Worm (Caenorhabditis elegans) whole organism, L1 larva: Measurements from ENCODE around the gene zak-1.

Source experiments
- C16A3.4 ChIP-seq: fragments of 150-350 bp; optimal IDR thresholded peaks from 2 replicates; lab custom pipeline; 2014; ENCODE audit warnings: missing biosample characterization, missing genetic modification characterization
- C34B4.2 ChIP-seq: sonication (generic microtip); optimal IDR thresholded peaks from 2 replicates; lab custom pipeline; 2017; ENCODE audit warnings: mild to moderate bottlenecking, missing genetic modification characterization, missing compliant biosample characterization
- F16B12.6 ChIP-seq: fragments of 150-350 bp; optimal IDR thresholded peaks from 2 replicates; lab custom pipeline; 2014; ENCODE audit warnings: missing biosample characterization, missing genetic modification characterization
- Y116A8C.19 ChIP-seq: sonication (generic microtip); optimal IDR thresholded peaks from 2 replicates; lab custom pipeline; 2016; ENCODE audit warnings: missing compliant biosample characterization, missing genetic modification characterization, borderline replicate concordance
- blmp-1 ChIP-seq: fragments of 150-350 bp; optimal IDR thresholded peaks from 2 replicates; lab custom pipeline; 2014; ENCODE audit warnings: missing biosample characterization, missing genetic modification characterization
- ceh-63 ChIP-seq: fragments of 200-800 bp; sonication (Bioruptor generic); optimal IDR thresholded peaks from 2 replicates; lab custom pipeline; 2018; ENCODE audit warnings: mild to moderate bottlenecking, missing genetic modification characterization, missing compliant biosample characterization
- ceh-8 ChIP-seq: fragments of 200-800 bp; sonication (Bioruptor generic); optimal IDR thresholded peaks from 2 replicates; lab custom pipeline; 2018; ENCODE audit warnings: mild to moderate bottlenecking, missing genetic modification characterization, moderate library complexity, missing compliant biosample characterization
- ceh-88 ChIP-seq: fragments of 200-800 bp; sonication (Bioruptor generic); IDR thresholded peaks from 2 replicates; pipeline ENCODE4 v1.3.6; 2022; ENCODE audit warnings: missing genetic modification characterization, missing compliant biosample characterization
- ceh-90 ChIP-seq: sonication (generic microtip); optimal IDR thresholded peaks from 2 replicates; lab custom pipeline; 2016; ENCODE audit warnings: missing genetic modification characterization, missing compliant biosample characterization
- ces-1 ChIP-seq: fragments of 150-350 bp; optimal IDR thresholded peaks from 2 replicates; lab custom pipeline; 2014; ENCODE audit warnings: missing biosample characterization, missing genetic modification reagents, missing genetic modification characterization
- dpl-1 ChIP-seq, 3 experiments: fragments of 150-350 bp in 2 of 3; sonication (generic microtip) in 1 of 3; optimal IDR thresholded peaks; 2 replicates each; lab custom pipeline; 2014 to 2017; ENCODE audit warnings: missing biosample characterization in 3 of 3, missing genetic modification characterization in 3 of 3, missing genetic modification reagents in 3 of 3
- efl-1 ChIP-seq, 4 experiments: fragments of 150-350 bp; optimal IDR thresholded peaks in 3 of 4; peaks in 1 of 4; 1 replicate in 1 of 4; 2 replicates in 3 of 4; lab custom pipeline; 2014; ENCODE audit warnings: missing biosample characterization in 2 of 4, missing genetic modification characterization in 2 of 4, missing genetic modification reagents in 2 of 4
- egl-27 ChIP-seq, 2 experiments: fragments of 150-350 bp in 1 of 2; sonication (generic microtip); optimal IDR thresholded peaks; 3 replicates each; lab custom pipeline; 2017 to 2018; ENCODE audit warnings: missing biosample characterization in 2 of 2, missing genetic modification characterization in 2 of 2, missing genetic modification reagents in 2 of 2
- fkh-10 ChIP-seq: sonication (generic microtip); optimal IDR thresholded peaks from 2 replicates; lab custom pipeline; 2017; ENCODE audit warnings: missing biosample characterization, missing genetic modification reagents, missing genetic modification characterization
- fkh-4 ChIP-seq: sonication (generic microtip); optimal IDR thresholded peaks from 2 replicates; lab custom pipeline; 2016; ENCODE audit warnings: missing compliant biosample characterization, missing genetic modification characterization, borderline replicate concordance
- fos-1 ChIP-seq: fragments of 150-350 bp; optimal IDR thresholded peaks from 2 replicates; lab custom pipeline; 2014; ENCODE audit warnings: missing biosample characterization, missing genetic modification characterization
- hlh-17 ChIP-seq: fragments of 200-800 bp; sonication (Bioruptor generic); optimal IDR thresholded peaks from 2 replicates; lab custom pipeline; 2018; ENCODE audit warnings: missing genetic modification characterization, mild to moderate bottlenecking, missing compliant biosample characterization, moderate library complexity, borderline replicate concordance
- jun-1 ChIP-seq: fragments of 150-350 bp; optimal IDR thresholded peaks from 2 replicates; lab custom pipeline; 2014; ENCODE audit warnings: missing biosample characterization, missing genetic modification reagents, missing genetic modification characterization
- lin-13 ChIP-seq: fragments of 150-350 bp; optimal IDR thresholded peaks from 2 replicates; lab custom pipeline; 2014; ENCODE audit warnings: missing biosample characterization, missing genetic modification reagents, missing genetic modification characterization
- lin-14 ChIP-seq: fragments of 200-800 bp; sonication (Bioruptor generic); optimal IDR thresholded peaks from 2 replicates; lab custom pipeline; 2018; ENCODE audit warnings: mild to moderate bottlenecking, missing genetic modification characterization, moderate library complexity, missing compliant biosample characterization
- lin-15B ChIP-seq: fragments of 150-350 bp; sonication (generic microtip); optimal IDR thresholded peaks from 3 replicates; lab custom pipeline; 2014; ENCODE audit warnings: missing biosample characterization, missing genetic modification characterization
- lsy-2 ChIP-seq, 2 experiments: fragments of 150-350 bp; optimal IDR thresholded peaks; 2 replicates each; lab custom pipeline; 2014; ENCODE audit warnings: missing biosample characterization in 2 of 2, missing genetic modification characterization in 2 of 2
- mep-1 ChIP-seq: fragments of 150-350 bp; optimal IDR thresholded peaks from 2 replicates; lab custom pipeline; 2014; ENCODE audit warnings: missing biosample characterization, missing genetic modification characterization
- nhr-11 ChIP-seq: fragments of 150-350 bp; optimal IDR thresholded peaks from 2 replicates; lab custom pipeline; 2014; ENCODE audit warnings: missing biosample characterization, missing genetic modification characterization
- nhr-12 ChIP-seq: sonication (generic microtip); optimal IDR thresholded peaks from 2 replicates; lab custom pipeline; 2017; ENCODE audit warnings: missing biosample characterization, missing genetic modification characterization
- nhr-20 ChIP-seq: sonication (generic microtip); optimal IDR thresholded peaks from 2 replicates; lab custom pipeline; 2016; ENCODE audit warnings: mild to moderate bottlenecking, missing genetic modification characterization, missing compliant biosample characterization
- nhr-237 ChIP-seq: fragments of 150-350 bp; optimal IDR thresholded peaks from 2 replicates; lab custom pipeline; 2014; ENCODE audit warnings: missing biosample characterization, missing genetic modification characterization
- nhr-28 ChIP-seq: fragments of 150-350 bp; optimal IDR thresholded peaks from 2 replicates; lab custom pipeline; 2014; ENCODE audit warnings: missing biosample characterization, missing genetic modification characterization
- nhr-71 ChIP-seq: sonication (generic microtip); optimal IDR thresholded peaks from 2 replicates; lab custom pipeline; 2016; ENCODE audit warnings: mild to moderate bottlenecking, missing genetic modification characterization, moderate library complexity, missing compliant biosample characterization
- nhr-85 ChIP-seq: sonication (generic microtip); peaks from one replicate; lab custom pipeline; 2016; ENCODE audit warnings: missing genetic modification characterization, inconsistent platforms, missing compliant biosample characterization
- nhr-90 ChIP-seq: sonication (generic microtip); optimal IDR thresholded peaks from 2 replicates; lab custom pipeline; 2016; ENCODE audit warnings: mild to moderate bottlenecking, missing genetic modification characterization, missing compliant biosample characterization; ENCODE audit not compliant: poor library complexity
- pag-3 ChIP-seq: sonication (generic microtip); optimal IDR thresholded peaks from 2 replicates; lab custom pipeline; 2017; ENCODE audit warnings: missing genetic modification characterization, mild to moderate bottlenecking, missing compliant biosample characterization, antibody characterized with exemption, borderline replicate concordance; ENCODE audit not compliant: insufficient read depth
- pqm-1 ChIP-seq: sonication (generic microtip); optimal IDR thresholded peaks from 3 replicates; lab custom pipeline; 2017; ENCODE audit warnings: missing biosample characterization, missing genetic modification characterization
- rnt-1 ChIP-seq: sonication (generic microtip); optimal IDR thresholded peaks from 2 replicates; lab custom pipeline; 2016; ENCODE audit warnings: mild to moderate bottlenecking, missing genetic modification characterization, moderate library complexity, missing compliant biosample characterization
- skn-1 ChIP-seq: fragments of 150-350 bp; optimal IDR thresholded peaks from 2 replicates; lab custom pipeline; 2014; ENCODE audit warnings: missing biosample characterization, missing genetic modification characterization
- snpc-4 ChIP-seq: fragments of 150-350 bp; optimal IDR thresholded peaks from 2 replicates; lab custom pipeline; 2014; ENCODE audit warnings: missing biosample characterization, missing genetic modification characterization
- sox-4 ChIP-seq: sonication (generic microtip); optimal IDR thresholded peaks from 2 replicates; lab custom pipeline; 2016; ENCODE audit warnings: missing genetic modification characterization, missing compliant biosample characterization
- tlp-1 ChIP-seq: fragments of 150-350 bp; optimal IDR thresholded peaks from 2 replicates; lab custom pipeline; 2014; ENCODE audit warnings: missing biosample characterization, missing genetic modification characterization
- unc-130 ChIP-seq: fragments of 150-350 bp; optimal IDR thresholded peaks from 2 replicates; lab custom pipeline; 2017; ENCODE audit warnings: missing biosample characterization, missing genetic modification characterization, inconsistent platforms
- unc-30 ChIP-seq: sonication (generic microtip); optimal IDR thresholded peaks from 2 replicates; lab custom pipeline; 2017; ENCODE audit warnings: missing biosample characterization, missing genetic modification characterization
- unc-62 ChIP-seq: fragments of 150-350 bp; optimal IDR thresholded peaks from 2 replicates; lab custom pipeline; 2014; ENCODE audit warnings: missing biosample characterization, missing genetic modification reagents, missing genetic modification characterization
- unc-86 ChIP-seq: sonication (generic microtip); optimal IDR thresholded peaks from 2 replicates; lab custom pipeline; 2016; ENCODE audit warnings: missing genetic modification characterization, missing compliant biosample characterization
- unc-98 ChIP-seq: fragments of 200-800 bp; sonication (Bioruptor generic); IDR thresholded peaks from 2 replicates; pipeline ENCODE4 v1.3.6; 2022; ENCODE audit warnings: missing genetic modification characterization, missing compliant biosample characterization
- vab-15 ChIP-seq: sonication (generic microtip); optimal IDR thresholded peaks from 2 replicates; lab custom pipeline; 2017; ENCODE audit warnings: missing genotype, mild to moderate bottlenecking, missing genetic modification characterization, missing compliant biosample characterization
- zag-1 ChIP-seq: fragments of 150-350 bp; optimal IDR thresholded peaks from 2 replicates; lab custom pipeline; 2014; ENCODE audit warnings: missing biosample characterization, missing genetic modification characterization
- ztf-4 ChIP-seq: fragments of 150-350 bp; optimal IDR thresholded peaks from 2 replicates; lab custom pipeline; 2014; ENCODE audit warnings: missing biosample characterization, missing genetic modification characterization

Gene zak-1

ce11 chrIII:6887574-6887973 is 31.0 kb upstream of the zak-1 start (continued):
- no peak for TF ChIP-seq ceh-90 (tag; lab: Kevin White, UChicago)
- TF ChIP-seq fos-1 (tag; lab: Kevin White, UChicago), result peak; percentile 55
- TF ChIP-seq Y116A8C.19 (tag; lab: Kevin White, UChicago), result no peak
- peak; percentile 36; the same call in 1 of the 2 replicates for TF ChIP-seq unc-98 (GFP tag; lab: Robert Waterston, UW)
- peak; percentile 48 for TF ChIP-seq ceh-8 (GFP tag; lab: Kevin White, UChicago)
- peak; percentile 69 for TF ChIP-seq rnt-1 (tag; lab: Kevin White, UChicago)
- peak; percentile 72 for TF ChIP-seq nhr-90 (tag; lab: Kevin White, UChicago)
- no peak for TF ChIP-seq pag-3
- TF ChIP-seq blmp-1 (tag; lab: Kevin White, UChicago), result no peak
- TF ChIP-seq mep-1 (tag; lab: Kevin White, UChicago), result peak; percentile 74
- peak; percentile 48 for TF ChIP-seq nhr-85 (tag; lab: Kevin White, UChicago)
- TF ChIP-seq C16A3.4 (tag; lab: Kevin White, UChicago), result peak; percentile 70
- no peak for TF ChIP-seq ceh-63 (GFP tag; lab: Kevin White, UChicago)
- no peak for TF ChIP-seq zag-1 (tag; lab: Kevin White, UChicago)
- no peak for TF ChIP-seq unc-62 (GFP tag; lab: Kevin White, UChicago)
- no peak for TF ChIP-seq ces-1
- no peak for TF ChIP-seq vab-15 (tag; lab: Kevin White, UChicago)
- TF ChIP-seq F16B12.6, result peak; percentile 59
- TF ChIP-seq unc-30, result no peak
- TF ChIP-seq ceh-88 (GFP tag; lab: Robert Waterston, UW), result no peak
- peak; percentile 38 for TF ChIP-seq ztf-4 (tag; lab: Kevin White, UChicago)
- TF ChIP-seq nhr-20 (tag; lab: Kevin White, UChicago), result peak; percentile 62
- peak; percentile 73 for TF ChIP-seq unc-130 (tag; lab: Kevin White, UChicago)
- peak; percentile 37 for TF ChIP-seq fkh-10 (GFP tag; lab: Kevin White, UChicago)
- no peak for TF ChIP-seq nhr-28
- TF ChIP-seq lin-13, result peak; percentile 60
- TF ChIP-seq unc-86 (tag; lab: Kevin White, UChicago), result peak; percentile 29
- TF ChIP-seq nhr-237 (tag; lab: Kevin White, UChicago), result peak; percentile 6
- TF ChIP-seq C34B4.2 (tag; lab: Kevin White, UChicago), result no peak
- no peak for TF ChIP-seq fkh-4 (tag; lab: Kevin White, UChicago)
- TF ChIP-seq skn-1 (tag; lab: Kevin White, UChicago), result peak; percentile 47
- no peak for TF ChIP-seq pqm-1 (tag; lab: Kevin White, UChicago)
- peak; percentile 5 for TF ChIP-seq lin-15B (tag; lab: Kevin White, UChicago)
- TF ChIP-seq egl-27 (tag; optimal IDR thresholded peaks at IDR 0.05; lab: Kevin White, UChicago), result peak in 1 of 2 experiments; percentile 5
- peak; percentile 72 for TF ChIP-seq nhr-71

DNA sequence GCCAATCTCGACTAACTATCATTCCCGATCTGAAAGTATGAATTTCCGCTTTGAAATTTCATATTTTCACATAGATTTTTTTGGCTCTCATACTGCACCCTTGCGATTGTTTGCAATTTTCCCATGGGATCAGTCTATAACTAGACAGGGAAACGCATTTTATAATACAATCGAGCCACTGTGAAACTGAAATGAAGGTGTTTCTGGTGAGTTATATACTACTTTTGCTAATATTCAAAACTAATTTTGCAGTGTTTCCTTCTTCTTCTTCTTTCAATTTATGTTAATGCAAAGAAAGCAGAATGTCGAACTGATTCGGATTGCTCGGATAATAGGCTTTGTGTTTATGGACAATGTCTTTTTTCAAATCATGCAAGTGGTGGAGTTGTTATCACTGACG is 29.3 kb upstream of the zak-1 start:
- TF ChIP-seq vab-15 (tag; lab: Kevin White, UChicago) (no peak), sox-4 (tag; lab: Kevin White, UChicago) (no peak), snpc-4 (tag; lab: Kevin White, UChicago) (no peak), ceh-63 (GFP tag; lab: Kevin White, UChicago) (no peak), jun-1 (tag; lab: Kevin White, UChicago) (no peak), efl-1 (optimal IDR thresholded peaks at IDR 0.05; lab: Kevin White, UChicago) (no peak), efl-1 (GFP tag; optimal IDR thresholded peaks at IDR 0.05 in 1 of 2; lab: Kevin White, UChicago) (no peak), zag-1 (tag; lab: Kevin White, UChicago) (no peak), lin-14 (no peak), nhr-12 (tag; lab: Kevin White, UChicago) (no peak), unc-130 (tag; lab: Kevin White, UChicago) (no peak), nhr-11 (tag; lab: Kevin White, UChicago) (no peak), Y116A8C.19 (tag; lab: Kevin White, UChicago) (no peak), tlp-1 (tag; lab: Kevin White, UChicago) (no peak), hlh-17 (no peak), dpl-1 (GFP tag; optimal IDR thresholded peaks at IDR 0.05; lab: Kevin White, UChicago) (no peak), lsy-2 (tag; optimal IDR thresholded peaks at IDR 0.05; lab: Kevin White, UChicago) (no peak)
